Fruit fly (Drosophila melanogaster) whole organism, embryonic: Measurements from ENCODE around the gene CG34425.

Experiments
- Antp ChIP-seq: fragments of 200-800 bp; sonication (Bioruptor generic); optimal IDR thresholded peaks from 3 replicates; lab custom pipeline; 2016; ENCODE audit warnings: missing biosample characterization, missing genetic modification characterization
- CG10565 ChIP-seq: fragments of 200-800 bp; sonication (Bioruptor generic); optimal IDR thresholded peaks from 3 replicates; lab custom pipeline; 2016; ENCODE audit warnings: missing biosample characterization, mild to moderate bottlenecking, missing genetic modification characterization
- CG10654 ChIP-seq: fragments of 200-800 bp; sonication (Bioruptor generic); optimal IDR thresholded peaks from 2 replicates; lab custom pipeline; 2016; ENCODE audit warnings: missing biosample characterization, missing genetic modification characterization
- CG12942 ChIP-seq: fragments of 200-800 bp; sonication (Bioruptor generic); optimal IDR thresholded peaks from 3 replicates; lab custom pipeline; 2016; ENCODE audit warnings: missing biosample characterization, missing genetic modification characterization
- CG13894 ChIP-seq: fragments of 200-800 bp; sonication (Bioruptor generic); optimal IDR thresholded peaks from 3 replicates; lab custom pipeline; 2018; ENCODE audit warnings: missing biosample characterization, mild to moderate bottlenecking, missing genetic modification characterization, moderate library complexity
- CG14050 ChIP-seq: fragments of 200-800 bp; sonication (Bioruptor generic); IDR thresholded peaks from 3 replicates; pipeline ENCODE4 v1.3.6; 2022; ENCODE audit warnings: missing biosample characterization, missing genetic modification characterization
- CG15269 ChIP-seq: fragments of 200-800 bp; sonication (Bioruptor generic); optimal IDR thresholded peaks from 2 replicates; lab custom pipeline; 2018; ENCODE audit warnings: missing biosample characterization, mild to moderate bottlenecking, missing genetic modification characterization, moderate library complexity
- CG18262 ChIP-seq: fragments of 200-800 bp; optimal IDR thresholded peaks from 3 replicates; lab custom pipeline; 2019; ENCODE audit warnings: missing biosample characterization, mild to moderate bottlenecking, missing genetic modification characterization, moderate library complexity
- CG2129 ChIP-seq: fragments of 200-800 bp; sonication (Bioruptor generic); IDR thresholded peaks from 2 replicates; pipeline ENCODE4 v1.3.6; 2022; ENCODE audit warnings: missing biosample characterization, missing genetic modification characterization; ENCODE audit not compliant: partially characterized antibody
- CG3281 ChIP-seq: fragments of 200-800 bp; sonication (Bioruptor generic); optimal IDR thresholded peaks from 3 replicates; lab custom pipeline; 2017; ENCODE audit warnings: missing biosample characterization, mild to moderate bottlenecking, missing genetic modification characterization
- CG3407 ChIP-seq: fragments of 200-800 bp; sonication (Bioruptor generic); optimal IDR thresholded peaks from 2 replicates; lab custom pipeline; 2018; ENCODE audit warnings: missing biosample characterization, mild to moderate bottlenecking, missing genetic modification characterization
- CG3838 ChIP-seq: fragments of 200-800 bp; sonication (Bioruptor generic); optimal IDR thresholded peaks from 3 replicates; lab custom pipeline; 2016; ENCODE audit warnings: missing biosample characterization, missing genetic modification characterization
- CG3847 ChIP-seq: fragments of 200-800 bp; sonication (Bioruptor generic); IDR thresholded peaks from 2 replicates; pipeline ENCODE4 v1.3.6; 2022; ENCODE audit warnings: missing biosample characterization, missing genetic modification characterization
- CG42726 ChIP-seq: fragments of 200-800 bp; sonication (Bioruptor generic); IDR thresholded peaks from 2 replicates; pipeline ENCODE4 v1.3.6; 2022; ENCODE audit warnings: missing biosample characterization, missing genetic modification characterization; ENCODE audit not compliant: partially characterized antibody
- CG4282 ChIP-seq: fragments of 200-800 bp; sonication (Bioruptor generic); optimal IDR thresholded peaks from 2 replicates; lab custom pipeline; 2016; ENCODE audit warnings: missing biosample characterization, missing genetic modification characterization
- CG6654 ChIP-seq: fragments of 200-800 bp; sonication (Bioruptor generic); optimal IDR thresholded peaks from 2 replicates; lab custom pipeline; 2017; ENCODE audit warnings: missing biosample characterization, mild to moderate bottlenecking, missing genetic modification characterization
- CG6683 ChIP-seq: fragments of 200-800 bp; sonication (Bioruptor generic); optimal IDR thresholded peaks from 2 replicates; lab custom pipeline; 2017; ENCODE audit warnings: missing biosample characterization, mild to moderate bottlenecking, missing genetic modification characterization, missing genetic modification reagents
- CG7556 ChIP-seq: fragments of 200-800 bp; sonication (Bioruptor generic); optimal IDR thresholded peaks from 2 replicates; lab custom pipeline; 2017; ENCODE audit warnings: missing biosample characterization, mild to moderate bottlenecking, missing genetic modification characterization
- CG7839 ChIP-seq: fragments of 200-800 bp; sonication (Bioruptor generic); optimal IDR thresholded peaks from 3 replicates; lab custom pipeline; 2018; ENCODE audit warnings: missing biosample characterization, mild to moderate bottlenecking, missing genetic modification characterization, moderate library complexity
- CG7987 ChIP-seq: fragments of 200-800 bp; sonication (Bioruptor generic); optimal IDR thresholded peaks from 2 replicates; lab custom pipeline; 2018; ENCODE audit warnings: missing biosample characterization, mild to moderate bottlenecking, missing genetic modification characterization, moderate library complexity
- CG8290 ChIP-seq, 3 experiments: fragments of 200-800 bp; sonication (Bioruptor generic); optimal IDR thresholded peaks; 2 replicates each; lab custom pipeline; 2016 to 2019; ENCODE audit warnings: missing biosample characterization in 3 of 3, missing genetic modification characterization in 3 of 3, mild to moderate bottlenecking in 2 of 3, moderate library complexity in 1 of 3
- Dfd ChIP-seq, 2 experiments: fragments of >200 bp; optimal IDR thresholded peaks; 2 replicates each; lab custom pipeline; 2017; ENCODE audit warnings: missing biosample characterization in 2 of 2, missing genetic modification characterization in 2 of 2
- Dll ChIP-seq: fragments of 200-800 bp; sonication (Bioruptor generic); IDR thresholded peaks from 4 replicates; pipeline ENCODE4 v1.3.6; 2022; ENCODE audit warnings: missing biosample characterization, missing genetic modification characterization; ENCODE audit not compliant: partially characterized antibody
- Doc3 ChIP-seq: fragments of 200-800 bp; sonication (Bioruptor generic); IDR thresholded peaks from 3 replicates; pipeline ENCODE4 v1.3.6; 2022; ENCODE audit warnings: missing biosample characterization, missing genetic modification characterization; ENCODE audit not compliant: partially characterized antibody
- Gug ChIP-seq: fragments of 200-800 bp; sonication (Bioruptor generic); IDR thresholded peaks from 4 replicates; pipeline ENCODE4 v1.3.6; 2022; ENCODE audit warnings: missing biosample characterization, missing genetic modification characterization
- HLH54F ChIP-seq: fragments of 200-800 bp; sonication (Bioruptor generic); optimal IDR thresholded peaks from 3 replicates; lab custom pipeline; 2016; ENCODE audit warnings: missing biosample characterization, missing genetic modification characterization
- Hr39 ChIP-seq: fragments of >200 bp; optimal IDR thresholded peaks from 2 replicates; lab custom pipeline; 2017
- Kr ChIP-seq: fragments of 200-800 bp; sonication (Bioruptor generic); optimal IDR thresholded peaks from 2 replicates; lab custom pipeline; 2017; ENCODE audit warnings: missing biosample characterization, mild to moderate bottlenecking, missing genetic modification characterization
- MESR4 ChIP-seq: fragments of 200-800 bp; sonication (Bioruptor generic); optimal IDR thresholded peaks from 2 replicates; lab custom pipeline; 2018; ENCODE audit warnings: missing biosample characterization, mild to moderate bottlenecking, missing genetic modification characterization, moderate library complexity
- NC2β ChIP-seq: fragments of 200-800 bp; sonication (Bioruptor generic); optimal IDR thresholded peaks from 2 replicates; lab custom pipeline; 2016; ENCODE audit warnings: missing biosample characterization, missing genetic modification characterization
- NFAT ChIP-seq: fragments of 200-800 bp; sonication (Bioruptor generic); IDR thresholded peaks from 2 replicates; pipeline ENCODE4 v1.3.6; 2022; ENCODE audit warnings: missing biosample characterization, missing genetic modification characterization
- NK7.1 ChIP-seq: fragments of 200-800 bp; sonication (Bioruptor generic); optimal IDR thresholded peaks from 3 replicates; lab custom pipeline; 2016; ENCODE audit warnings: missing biosample characterization, missing genetic modification characterization
- Opbp ChIP-seq: fragments of 200-800 bp; sonication (Bioruptor generic); IDR thresholded peaks from 3 replicates; pipeline ENCODE4 v1.3.6; 2022; ENCODE audit warnings: missing biosample characterization, missing genetic modification characterization; ENCODE audit not compliant: partially characterized antibody
- Side ChIP-seq: fragments of 200-800 bp; sonication (Bioruptor generic); optimal IDR thresholded peaks from 2 replicates; lab custom pipeline; 2016; ENCODE audit warnings: missing biosample characterization, missing genetic modification characterization
- Sry-β ChIP-seq: fragments of 200-800 bp; sonication (Bioruptor generic); optimal IDR thresholded peaks from 2 replicates; lab custom pipeline; 2018; ENCODE audit warnings: missing biosample characterization, mild to moderate bottlenecking, missing genetic modification characterization, moderate library complexity
- YL-1 ChIP-seq: fragments of 200-800 bp; sonication (Bioruptor generic); optimal IDR thresholded peaks from 3 replicates; lab custom pipeline; 2017; ENCODE audit warnings: missing biosample characterization, mild to moderate bottlenecking, missing genetic modification characterization
- br ChIP-seq: fragments of >200 bp; optimal IDR thresholded peaks from 2 replicates; lab custom pipeline; 2017
- chif ChIP-seq, 2 experiments: fragments of 200-800 bp; sonication (Bioruptor generic); optimal IDR thresholded peaks; 3 replicates each; lab custom pipeline; 2016; ENCODE audit warnings: missing biosample characterization in 2 of 2, missing genetic modification characterization in 2 of 2
- fru ChIP-seq: fragments of >200 bp; optimal IDR thresholded peaks from 2 replicates; lab custom pipeline; 2017
- grau ChIP-seq: fragments of 200-800 bp; optimal IDR thresholded peaks from 3 replicates; lab custom pipeline; 2019; ENCODE audit warnings: missing biosample characterization, mild to moderate bottlenecking, missing genetic modification characterization, moderate library complexity
- lmd ChIP-seq: fragments of 200-800 bp; sonication (Bioruptor generic); IDR thresholded peaks from 2 replicates; pipeline ENCODE4 v1.3.6; 2022; ENCODE audit warnings: missing biosample characterization, missing genetic modification characterization
- oc ChIP-seq: fragments of 200-800 bp; sonication (Bioruptor generic); optimal IDR thresholded peaks from 2 replicates; lab custom pipeline; 2018; ENCODE audit warnings: missing biosample characterization, mild to moderate bottlenecking, missing genetic modification characterization, moderate library complexity
- pita ChIP-seq: fragments of 200-800 bp; sonication (Bioruptor generic); optimal IDR thresholded peaks from 2 replicates; lab custom pipeline; 2017; ENCODE audit warnings: missing biosample characterization, mild to moderate bottlenecking, missing genetic modification characterization
- pum ChIP-seq: fragments of 200-800 bp; sonication (Bioruptor generic); optimal IDR thresholded peaks from 2 replicates; lab custom pipeline; 2016; ENCODE audit warnings: missing biosample characterization, missing genetic modification characterization
- sc ChIP-seq, 3 experiments: fragments of >200 bp in 2 of 3; fragments of 200-800 bp in 1 of 3; sonication (Bioruptor generic) in 1 of 3; optimal IDR thresholded peaks; 2 replicates in 2 of 3; 3 replicates in 1 of 3; lab custom pipeline; 2017; ENCODE audit warnings: mild to moderate bottlenecking in 1 of 3, missing biosample characterization in 1 of 3, missing genetic modification characterization in 1 of 3, missing genetic modification reagents in 1 of 3
- sob ChIP-seq: fragments of 200-800 bp; sonication (Bioruptor generic); IDR thresholded peaks from 2 replicates; pipeline ENCODE4 v1.3.6; 2022; ENCODE audit warnings: missing biosample characterization, missing genetic modification characterization
- stc ChIP-seq: fragments of 200-800 bp; sonication (Bioruptor generic); IDR thresholded peaks from 2 replicates; pipeline ENCODE4 v1.3.6; 2022; ENCODE audit warnings: missing biosample characterization, missing genetic modification characterization
- twi ChIP-seq: fragments of 200-800 bp; optimal IDR thresholded peaks from 2 replicates; lab custom pipeline; 2019; ENCODE audit warnings: missing biosample characterization, mild to moderate bottlenecking, missing genetic modification characterization, moderate library complexity

Gene CG34425

DNA sequence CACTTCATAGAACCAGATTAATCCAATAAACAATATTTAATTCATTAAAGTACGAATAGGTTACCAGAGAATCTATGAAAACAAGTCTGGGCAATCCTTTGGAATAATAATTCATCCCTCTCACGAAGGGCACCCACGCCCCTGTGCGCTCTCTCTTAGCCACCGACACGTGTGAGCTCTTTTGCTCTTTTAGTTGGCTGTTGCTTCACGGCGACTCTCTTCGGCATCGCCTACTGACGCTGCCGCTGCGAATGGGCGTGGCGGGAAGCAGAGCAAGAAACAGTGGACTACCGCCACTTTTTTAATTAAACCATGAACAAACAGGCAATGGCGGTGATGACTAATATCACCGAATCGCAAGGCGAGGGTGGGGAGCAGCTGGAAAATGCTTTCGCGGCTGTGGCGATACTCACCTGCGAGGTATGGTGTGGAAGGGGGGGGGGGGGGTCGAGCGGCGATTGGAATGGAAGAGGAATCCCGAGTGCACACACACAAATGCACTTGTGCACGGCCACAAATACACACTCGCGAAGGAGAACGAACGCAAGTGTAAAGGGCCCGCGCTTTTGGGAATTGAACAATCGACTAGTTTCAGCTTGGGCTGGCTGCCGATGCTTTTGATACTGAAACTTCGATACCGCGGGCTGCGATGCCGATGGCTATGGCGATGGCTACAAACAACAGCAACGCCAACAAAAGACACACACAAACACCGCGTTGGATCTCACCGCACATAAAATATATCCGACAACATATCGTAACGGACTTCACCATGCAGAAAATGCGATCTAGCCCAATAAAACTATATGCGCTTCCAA lies 27.7 kb downstream of the CG34425 start (continued):
- TF ChIP-seq Doc3 (no peak), CG18262 (tag; lab: Kevin White, UChicago) (peak; percentile 80), sc (optimal IDR thresholded peaks at IDR 0.05; lab: Kevin White, UChicago) (no peak), sc (GFP tag; optimal IDR thresholded peaks at IDR 0.05; lab: Kevin White, UChicago) (peak; percentile 60), CG3281 (peak; percentile 87), Side (GFP tag; lab: Kevin White, UChicago) (peak; percentile 86), Sry-β (GFP tag; lab: Kevin White, UChicago) (no peak), NFAT (GFP tag; lab: Robert Waterston, UW) (peak; percentile 90), CG15269 (tag; lab: Kevin White, UChicago) (peak; percentile 89), NC2β (GFP tag; lab: Kevin White, UChicago) (peak; percentile 79), CG10654 (GFP tag; lab: Kevin White, UChicago) (peak; percentile 82), twi (no peak), CG6654 (GFP tag; lab: Kevin White, UChicago) (peak; percentile 32), Antp (GFP tag; lab: Kevin White, UChicago) (peak; percentile 85), br (lab: Kevin White, UChicago) (no peak), CG3407 (GFP tag; lab: Kevin White, UChicago) (peak; percentile 62), YL-1 (GFP tag; lab: Kevin White, UChicago) (peak; percentile 37), Kr (GFP tag; lab: Kevin White, UChicago) (no peak), stc (GFP tag; lab: Robert Waterston, UW) (peak; percentile 89), CG13894 (tag; lab: Kevin White, UChicago) (peak; percentile 23), oc (peak; percentile 81), grau (tag; lab: Kevin White, UChicago) (peak; percentile 81), CG14050 (GFP tag; lab: Robert Waterston, UW) (peak; percentile 84), pum (GFP tag; lab: Kevin White, UChicago) (peak; percentile 79), lmd (peak; percentile 84), Dll (GFP tag; lab: Robert Waterston, UW) (no peak; the same call in 2 of the 4 replicates), chif (GFP tag; optimal IDR thresholded peaks at IDR 0.05; lab: Kevin White, UChicago) (peak; percentile 75 to 86), CG42726 (GFP tag; lab: Robert Waterston, UW) (no peak), CG7839 (tag; lab: Kevin White, UChicago) (peak; percentile 87), CG4282 (GFP tag; lab: Kevin White, UChicago) (peak; percentile 76), HLH54F (peak; percentile 86), CG8290 (GFP tag; optimal IDR thresholded peaks at IDR 0.05; lab: Kevin White, UChicago) (peak; percentile 6), CG8290 (tag; optimal IDR thresholded peaks at IDR 0.05; lab: Kevin White, UChicago) (peak in 1 of 2 experiments; percentile 93), CG12942 (GFP tag; lab: Kevin White, UChicago) (peak; percentile 84), CG10565 (peak; percentile 22), Dfd (GFP tag; optimal IDR thresholded peaks at IDR 0.05; lab: Kevin White, UChicago) (no peak), CG6683 (peak; percentile 72), pita (GFP tag; lab: Kevin White, UChicago) (no peak), Hr39 (lab: Kevin White, UChicago) (no peak), CG3838 (peak; percentile 69), CG3847 (GFP tag; lab: Robert Waterston, UW) (peak; percentile 80), Gug (GFP tag; lab: Robert Waterston, UW) (peak; percentile 89), MESR4 (GFP tag; lab: Kevin White, UChicago) (peak; percentile 36), fru (lab: Kevin White, UChicago) (no peak), sob (GFP tag; lab: Robert Waterston, UW) (peak; percentile 89), NK7.1 (GFP tag; lab: Kevin White, UChicago) (peak; percentile 80), CG7556 (GFP tag; lab: Kevin White, UChicago) (peak; percentile 87), CG7987 (GFP tag; lab: Kevin White, UChicago) (peak; percentile 57), CG2129 (GFP tag; lab: Robert Waterston, UW) (no peak), Opbp (GFP tag; lab: Robert Waterston, UW) (no peak)
